Worm (Caenorhabditis elegans) whole organism, mixed stage, embryonic: ENCODE data around the gene srz-69.

Experiments used
- M03D4.4 ChIP-seq: sonication (generic microtip); optimal IDR thresholded peaks from 2 replicates; lab custom pipeline; 2017; ENCODE audit warnings: mild to moderate bottlenecking, missing genetic modification characterization, missing compliant biosample characterization
- bed-3 ChIP-seq: fragments of 200-800 bp; sonication (Bioruptor generic); optimal IDR thresholded peaks from 3 replicates; lab custom pipeline; 2018; ENCODE audit warnings: mild to moderate bottlenecking, missing genetic modification characterization, moderate library complexity, missing compliant biosample characterization
- blmp-1 ChIP-seq: fragments of 150-350 bp; optimal IDR thresholded peaks from 2 replicates; lab custom pipeline; 2014; ENCODE audit warnings: missing biosample characterization, missing genetic modification characterization
- ham-2 ChIP-seq: fragments of 200-800 bp; sonication (Bioruptor generic); optimal IDR thresholded peaks from 2 replicates; lab custom pipeline; 2018; ENCODE audit warnings: mild to moderate bottlenecking, missing genetic modification characterization, missing compliant biosample characterization
- lin-13 ChIP-seq: fragments of 150-350 bp; optimal IDR thresholded peaks from 2 replicates; lab custom pipeline; 2014; ENCODE audit warnings: missing biosample characterization, missing genetic modification characterization
- nhr-2 ChIP-seq: fragments of 150-350 bp; optimal IDR thresholded peaks from 2 replicates; lab custom pipeline; 2014; ENCODE audit warnings: missing biosample characterization, missing genetic modification characterization
- nhr-237 ChIP-seq: fragments of 150-350 bp; optimal IDR thresholded peaks from 2 replicates; lab custom pipeline; 2014; ENCODE audit warnings: missing biosample characterization, missing genetic modification characterization
- nhr-28 ChIP-seq: fragments of 150-350 bp; optimal IDR thresholded peaks from 2 replicates; lab custom pipeline; 2014; ENCODE audit warnings: missing biosample characterization, missing genetic modification characterization
- pha-4 ChIP-seq: fragments of 150-350 bp; optimal IDR thresholded peaks from 2 replicates; lab custom pipeline; 2018; ENCODE audit warnings: missing biosample characterization, missing genetic modification reagents, missing genetic modification characterization
- snpc-4 ChIP-seq: fragments of 150-350 bp; optimal IDR thresholded peaks from 2 replicates; lab custom pipeline; 2014; ENCODE audit warnings: missing biosample characterization, missing genetic modification characterization
- tbx-8 ChIP-seq: fragments of 200-800 bp; sonication (Bioruptor generic); optimal IDR thresholded peaks from 2 replicates; lab custom pipeline; 2018; ENCODE audit warnings: mild to moderate bottlenecking, missing genetic modification characterization, moderate library complexity, missing compliant biosample characterization
- ztf-11 ChIP-seq: fragments of 150-350 bp; optimal IDR thresholded peaks from 2 replicates; lab custom pipeline; 2014; ENCODE audit warnings: missing biosample characterization, missing genetic modification characterization

- TF ChIP-seq snpc-4 (tag; lab: Kevin White, UChicago) = no peak
- no peak for TF ChIP-seq nhr-237 (tag; lab: Kevin White, UChicago)
- TF ChIP-seq lin-13 = no peak
- TF ChIP-seq ham-2 (GFP tag; lab: Kevin White, UChicago) = no peak
- no peak for TF ChIP-seq ztf-11
- no peak for TF ChIP-seq nhr-2 (tag; lab: Kevin White, UChicago)
- no peak for TF ChIP-seq blmp-1 (tag; lab: Kevin White, UChicago)
- no peak for TF ChIP-seq bed-3
- no peak for TF ChIP-seq nhr-28 (tag; lab: Kevin White, UChicago)
- no peak for TF ChIP-seq pha-4 (tag; lab: Kevin White, UChicago)
- no peak for TF ChIP-seq M03D4.4
- TF ChIP-seq tbx-8 (GFP tag; lab: Kevin White, UChicago) = no peak
Measured at ce11 chrIV:3526144-3526797, 49.2 kb upstream of the srz-69 start.
